Fruit fly (Drosophila melanogaster): ENCODE measurements around the gene Setd3.

Gene Setd3

dm6 chrX:7000444-7001134, 32.0 kb upstream of the Setd3 start (continued):
- 0 out of 3 replicates have a peak, but pooled peaks have one; percentile 25 for TF ChIP-seq CG2199 (GFP tag; IDR thresholded peaks at IDR 0.05)
- no peak for TF ChIP-seq CG14441 (GFP tag; IDR thresholded peaks at IDR 0.05)
- peak; percentile 40 for TF ChIP-seq pho (GFP tag; optimal IDR thresholded peaks at IDR 0.05)
- TF ChIP-seq ttk (GFP tag; IDR thresholded peaks at IDR 0.05), result no peak
- TF ChIP-seq H15 (GFP tag; IDR thresholded peaks at IDR 0.05), result no peak
- TF ChIP-seq CG10267 (tag; optimal IDR thresholded peaks at IDR 0.05), result peak; percentile 49
- TF ChIP-seq CG8290 (GFP tag; optimal IDR thresholded peaks at IDR 0.05), result no peak
- TF ChIP-seq CG8290 (tag; optimal IDR thresholded peaks at IDR 0.05), result no peak
- TF ChIP-seq CG7963 (GFP tag; IDR thresholded peaks at IDR 0.05; ENCODE audit: partially characterized antibody), result no peak
- no peak for TF ChIP-seq CG17802 (tag; optimal IDR thresholded peaks at IDR 0.05)
- peak; percentile 68 for TF ChIP-seq pfk (GFP tag; optimal IDR thresholded peaks at IDR 0.05)
- TF ChIP-seq E2f2 (GFP tag; IDR thresholded peaks at IDR 0.05), result peak; percentile 30; the same call in 1 of the 2 replicates
- TF ChIP-seq CG9932 (GFP tag; IDR thresholded peaks at IDR 0.05), result no peak; the same call in 1 of the 2 replicates
- peak; percentile 28 for TF ChIP-seq lilli (GFP tag; optimal IDR thresholded peaks at IDR 0.05)
- no peak for TF ChIP-seq zen2 (GFP tag; IDR thresholded peaks at IDR 0.05; ENCODE audit: partially characterized antibody)
- TF ChIP-seq lola (GFP tag; optimal IDR thresholded peaks at IDR 0.05), result peak in 1 of 3 experiments; percentile 36
- no peak for TF ChIP-seq CG17359 (tag; optimal IDR thresholded peaks at IDR 0.05)
- TF ChIP-seq Bdp1 (GFP tag; optimal IDR thresholded peaks at IDR 0.05), result no peak
- TF ChIP-seq CG1792 (GFP tag; optimal IDR thresholded peaks at IDR 0.05), result no peak
- no peak for TF ChIP-seq CG30020 (tag; optimal IDR thresholded peaks at IDR 0.05)
- TF ChIP-seq sug (tag; optimal IDR thresholded peaks at IDR 0.05), result no peak
- no peak for TF ChIP-seq Mad (GFP tag; optimal IDR thresholded peaks at IDR 0.05)

dm6 chrX:6998492-6998852, 29.9 kb upstream of the Setd3 start, which contains the start of gene Inx2:
Gene Inx2 (plus strand): TSS chrX:6998672.
- TF ChIP-seq CG11093 (GFP tag; IDR thresholded peaks at IDR 0.05), result no peak
- TF ChIP-seq CG18764 (GFP tag; optimal IDR thresholded peaks at IDR 0.05), result no peak
- peak; percentile 25 for TF ChIP-seq PHDP (tag; optimal IDR thresholded peaks at IDR 0.05)
- no peak for TF ChIP-seq gsb (GFP tag; IDR thresholded peaks at IDR 0.05)
- TF ChIP-seq CG9797 (GFP tag; optimal IDR thresholded peaks at IDR 0.05), result no peak
- no peak for TF ChIP-seq CG9817 (tag; optimal IDR thresholded peaks at IDR 0.05)
- TF ChIP-seq CG9932 (GFP tag; IDR thresholded peaks at IDR 0.05), result peak; percentile 28; the same call in 1 of the 2 replicates
- no peak for TF ChIP-seq CG1832 (GFP tag; optimal IDR thresholded peaks at IDR 0.05)
- peak; percentile 23 for TF ChIP-seq pb (GFP tag; optimal IDR thresholded peaks at IDR 0.05)
- no peak for TF ChIP-seq CG10462 (GFP tag; optimal IDR thresholded peaks at IDR 0.05)
- no peak for TF ChIP-seq az2 (GFP tag; optimal IDR thresholded peaks at IDR 0.05)
- no peak for TF ChIP-seq vfl (GFP tag; optimal IDR thresholded peaks at IDR 0.05)
- no peak for TF ChIP-seq CG8478 (optimal IDR thresholded peaks at IDR 0.05)
- 0 out of 2 replicates have a peak, but pooled peaks have one; percentile 12 for TF ChIP-seq inv (GFP tag; IDR thresholded peaks at IDR 0.05; ENCODE audit: partially characterized antibody)
- TF ChIP-seq sc (optimal IDR thresholded peaks at IDR 0.05), result no peak
- no peak for TF ChIP-seq sc (GFP tag; optimal IDR thresholded peaks at IDR 0.05)
- TF ChIP-seq ken (GFP tag; IDR thresholded peaks at IDR 0.05), result no peak
- no peak for TF ChIP-seq CG7786 (GFP tag; optimal IDR thresholded peaks at IDR 0.05)
- peak; percentile 44 for TF ChIP-seq CG15269 (tag; optimal IDR thresholded peaks at IDR 0.05)
- TF ChIP-seq lola (GFP tag; optimal IDR thresholded peaks at IDR 0.05), result no peak
- no peak for TF ChIP-seq CG10959 (GFP tag; IDR thresholded peaks at IDR 0.05)
- peak; percentile 31; the same call in 1 of the 2 replicates for TF ChIP-seq E2f2 (GFP tag; IDR thresholded peaks at IDR 0.05)
- peak; percentile 34 for TF ChIP-seq CG31365 (tag; optimal IDR thresholded peaks at IDR 0.05)
- no peak for TF ChIP-seq CG6854 (GFP tag; optimal IDR thresholded peaks at IDR 0.05)
- TF ChIP-seq tna (GFP tag; IDR thresholded peaks at IDR 0.05; ENCODE audit: partially characterized antibody), result no peak
- TF ChIP-seq C15 (GFP tag; IDR thresholded peaks at IDR 0.05), result no peak
- TF ChIP-seq Xbp1 (GFP tag; optimal IDR thresholded peaks at IDR 0.05), result no peak
- TF ChIP-seq schlank (tag; optimal IDR thresholded peaks at IDR 0.05), result no peak
- peak; percentile 52 for TF ChIP-seq gro (GFP tag; optimal IDR thresholded peaks at IDR 0.05)
- TF ChIP-seq CG4328 (GFP tag; optimal IDR thresholded peaks at IDR 0.05), result no peak
- no peak for TF ChIP-seq Elba2 (GFP tag; optimal IDR thresholded peaks at IDR 0.05)
- TF ChIP-seq Mrtf (GFP tag; IDR thresholded peaks at IDR 0.05), result no peak
